Worm (Caenorhabditis elegans) whole organism, L4 larva: Measurements from ENCODE around the gene C54D10.10.

Experiments
- F10B5.3 ChIP-seq: sonication (generic microtip); optimal IDR thresholded peaks from 2 replicates; lab custom pipeline; 2016; ENCODE audit warnings: mild to moderate bottlenecking, missing genetic modification characterization, missing compliant biosample characterization
- F26F4.8 ChIP-seq: fragments of 200-800 bp; sonication (Bioruptor generic); conservative IDR thresholded peaks from 2 replicates; pipeline ENCODE4 v1.3.6; 2022; ENCODE audit warnings: missing genetic modification characterization, missing compliant biosample characterization
- F37D6.2 ChIP-seq: sonication (generic microtip); optimal IDR thresholded peaks from 2 replicates; lab custom pipeline; 2016; ENCODE audit warnings: mild to moderate bottlenecking, missing genetic modification characterization, missing compliant biosample characterization
- F44E2.7 ChIP-seq: fragments of 200-800 bp; sonication (Bioruptor generic); IDR thresholded peaks from 2 replicates; pipeline ENCODE4 v2.1.2; 2022; ENCODE audit warnings: missing genetic modification characterization, missing compliant biosample characterization
- T20F7.1 ChIP-seq: fragments of 200-800 bp; sonication (Bioruptor generic); optimal IDR thresholded peaks from 2 replicates; lab custom pipeline; 2018; ENCODE audit warnings: mild to moderate bottlenecking, missing genetic modification characterization, missing compliant biosample characterization
- T26A8.4 ChIP-seq: fragments of 200-800 bp; sonication (Bioruptor generic); IDR thresholded peaks from 2 replicates; pipeline ENCODE4 v1.3.6; 2022; ENCODE audit warnings: missing genetic modification characterization, missing compliant biosample characterization
- Y105C5A.15 ChIP-seq: fragments of 200-800 bp; sonication (Bioruptor generic); IDR thresholded peaks from 2 replicates; pipeline ENCODE4 v1.3.6; 2022; ENCODE audit warnings: missing genetic modification characterization, missing compliant biosample characterization
- ZK546.5 ChIP-seq, 2 experiments: sonication (generic microtip); optimal IDR thresholded peaks; 2 replicates each; lab custom pipeline; 2017; ENCODE audit warnings: missing biosample characterization in 2 of 2, missing genetic modification characterization in 2 of 2
- aha-1 ChIP-seq: fragments of 150-350 bp; peaks from one replicate; lab custom pipeline; 2014; ENCODE audit warnings: missing biosample characterization, missing genetic modification characterization
- arid-1 ChIP-seq: fragments of 200-800 bp; sonication (Bioruptor generic); conservative IDR thresholded peaks from 2 replicates; pipeline ENCODE4 v1.3.6; 2022; ENCODE audit warnings: missing genetic modification reagents, missing genetic modification characterization, missing compliant biosample characterization
- attf-4 ChIP-seq: sonication (generic microtip); optimal IDR thresholded peaks from 3 replicates; lab custom pipeline; 2017; ENCODE audit warnings: missing biosample characterization, missing genetic modification characterization
- ceh-62 ChIP-seq: sonication (generic microtip); optimal IDR thresholded peaks from 2 replicates; lab custom pipeline; 2017; ENCODE audit warnings: missing biosample characterization, missing genetic modification characterization
- ceh-82 ChIP-seq: sonication (generic microtip); optimal IDR thresholded peaks from 2 replicates; lab custom pipeline; 2017; ENCODE audit warnings: missing biosample characterization, missing genetic modification characterization
- dmd-9 ChIP-seq: fragments of 200-800 bp; sonication (Bioruptor generic); IDR thresholded peaks from 2 replicates; pipeline ENCODE4 v1.3.6; 2022; ENCODE audit warnings: missing genetic modification reagents, missing genetic modification characterization, missing compliant biosample characterization
- fkh-10 ChIP-seq: fragments of 150-350 bp; optimal IDR thresholded peaks from 2 replicates; lab custom pipeline; 2014; ENCODE audit warnings: missing biosample characterization, missing genetic modification reagents, missing genetic modification characterization
- gei-8 ChIP-seq: fragments of 200-800 bp; sonication (Bioruptor generic); optimal IDR thresholded peaks from 2 replicates; lab custom pipeline; 2018; ENCODE audit warnings: mild to moderate bottlenecking, missing genetic modification characterization, missing compliant biosample characterization
- hif-1 ChIP-seq, 2 experiments: sonication (generic microtip); optimal IDR thresholded peaks; 2 replicates each; lab custom pipeline; 2016 to 2017; ENCODE audit warnings: missing compliant biosample characterization in 2 of 2, missing genetic modification characterization in 2 of 2, missing genetic modification reagents in 2 of 2, missing genotype in 2 of 2, mild to moderate bottlenecking in 1 of 2
- lim-7 ChIP-seq: fragments of 200-800 bp; sonication (Bioruptor generic); IDR thresholded peaks from 2 replicates; pipeline ENCODE4 v1.3.6; 2022; ENCODE audit warnings: missing genetic modification characterization, missing compliant biosample characterization
- lin-1 ChIP-seq: fragments of 200-800 bp; sonication (Bioruptor generic); IDR thresholded peaks from 2 replicates; pipeline ENCODE4 v1.3.6; 2022; ENCODE audit warnings: missing genetic modification reagents, missing genetic modification characterization, missing compliant biosample characterization
- lin-38 ChIP-seq: fragments of 200-800 bp; sonication (Bioruptor generic); IDR thresholded peaks from 2 replicates; pipeline ENCODE4 v1.3.6; 2022; ENCODE audit warnings: missing genetic modification reagents, missing genetic modification characterization, missing compliant biosample characterization
- madf-5 ChIP-seq, 2 experiments: fragments of 200-800 bp; sonication (Bioruptor generic); IDR thresholded peaks; 2 replicates each; pipeline ENCODE4 v1.3.6; 2022; ENCODE audit warnings: missing compliant biosample characterization in 2 of 2, missing genetic modification characterization in 2 of 2
- madf-9 ChIP-seq: fragments of 200-800 bp; sonication (Bioruptor generic); conservative IDR thresholded peaks from 2 replicates; pipeline ENCODE4 v1.3.6; 2022; ENCODE audit warnings: missing genetic modification reagents, missing genetic modification characterization, missing compliant biosample characterization
- mdl-1 ChIP-seq, 2 experiments: fragments of 150-350 bp in 1 of 2; sonication (generic microtip) in 1 of 2; optimal IDR thresholded peaks; 2 replicates each; lab custom pipeline; 2014 to 2017; ENCODE audit warnings: missing biosample characterization in 2 of 2, missing genetic modification characterization in 2 of 2
- mep-1 ChIP-seq: fragments of 150-350 bp; sonication (generic microtip); optimal IDR thresholded peaks from 3 replicates; lab custom pipeline; 2014; ENCODE audit warnings: missing biosample characterization, missing genetic modification characterization
- mxl-2 ChIP-seq: fragments of 200-800 bp; sonication (Bioruptor generic); conservative IDR thresholded peaks from 2 replicates; pipeline ENCODE4 v1.3.6; 2022; ENCODE audit warnings: missing genetic modification reagents, missing genetic modification characterization, missing compliant biosample characterization
- nhr-41 ChIP-seq: fragments of 200-800 bp; sonication (Bioruptor generic); IDR thresholded peaks from 2 replicates; pipeline ENCODE4 v1.3.6; 2022; ENCODE audit warnings: missing genetic modification reagents, missing genetic modification characterization, missing compliant biosample characterization
- pha-4 ChIP-seq, 2 experiments: fragments of 150-350 bp in 1 of 2; fragments of 200-800 bp in 1 of 2; sonication (Bioruptor generic) in 1 of 2; IDR thresholded peaks in 1 of 2; optimal IDR thresholded peaks in 1 of 2; 2 replicates each; pipeline versions ENCODE4 v1.3.6 to Lab custom; 2014 to 2022; ENCODE audit warnings: missing genetic modification characterization in 2 of 2, missing genetic modification reagents in 2 of 2, missing biosample characterization in 1 of 2, missing compliant biosample characterization in 1 of 2
- php-3 ChIP-seq: fragments of 200-800 bp; sonication (Bioruptor generic); IDR thresholded peaks from 2 replicates; pipeline ENCODE4 v1.3.6; 2022; ENCODE audit warnings: missing genetic modification reagents, missing genetic modification characterization, missing compliant biosample characterization
- tag-97 ChIP-seq: fragments of 200-800 bp; sonication (Bioruptor generic); IDR thresholded peaks from 2 replicates; pipeline ENCODE4 v1.3.6; 2022; ENCODE audit warnings: missing genetic modification characterization, missing compliant biosample characterization
- tra-1 ChIP-seq: fragments of 200-800 bp; sonication (Bioruptor generic); IDR thresholded peaks from 2 replicates; pipeline ENCODE4 v1.3.6; 2022; ENCODE audit warnings: missing genetic modification reagents, missing genetic modification characterization, missing compliant biosample characterization
- unc-130 ChIP-seq: sonication (generic microtip); optimal IDR thresholded peaks from 2 replicates; lab custom pipeline; 2016; ENCODE audit warnings: missing genetic modification reagents, missing genetic modification characterization, missing compliant biosample characterization
- unc-62 ChIP-seq, 3 experiments: fragments of 150-350 bp in 1 of 3; sonication (generic microtip); optimal IDR thresholded peaks in 2 of 3; peaks in 1 of 3; 1 replicate in 1 of 3; 2 replicates in 2 of 3; lab custom pipeline; 2014 to 2017; ENCODE audit warnings: missing biosample characterization in 3 of 3, missing genetic modification characterization in 3 of 3, missing genetic modification reagents in 3 of 3, missing genotype in 1 of 3
- vab-7 ChIP-seq: fragments of 200-800 bp; sonication (Bioruptor generic); IDR thresholded peaks from 2 replicates; pipeline ENCODE4 v1.3.6; 2022; ENCODE audit warnings: missing genetic modification reagents, missing genetic modification characterization, missing compliant biosample characterization
- zfp-2 ChIP-seq: sonication (generic microtip); optimal IDR thresholded peaks from 2 replicates; lab custom pipeline; 2016; ENCODE audit warnings: mild to moderate bottlenecking, missing genetic modification characterization, missing compliant biosample characterization
- zip-11 ChIP-seq: fragments of 200-800 bp; sonication (Bioruptor generic); IDR thresholded peaks from 2 replicates; pipeline ENCODE4 v1.3.6; 2022; ENCODE audit warnings: missing genetic modification characterization, missing compliant biosample characterization
- zip-2 ChIP-seq: fragments of 150-350 bp; optimal IDR thresholded peaks from 2 replicates; lab custom pipeline; 2014; ENCODE audit warnings: missing biosample characterization, missing genetic modification characterization
- ztf-11 ChIP-seq: fragments of 150-350 bp; optimal IDR thresholded peaks from 2 replicates; lab custom pipeline; 2014; ENCODE audit warnings: missing biosample characterization, missing genetic modification characterization
- ztf-7 ChIP-seq: fragments of 150-350 bp; optimal IDR thresholded peaks from 2 replicates; lab custom pipeline; 2014; ENCODE audit warnings: missing biosample characterization, missing genetic modification characterization

The C54D10.10 gene

DNA sequence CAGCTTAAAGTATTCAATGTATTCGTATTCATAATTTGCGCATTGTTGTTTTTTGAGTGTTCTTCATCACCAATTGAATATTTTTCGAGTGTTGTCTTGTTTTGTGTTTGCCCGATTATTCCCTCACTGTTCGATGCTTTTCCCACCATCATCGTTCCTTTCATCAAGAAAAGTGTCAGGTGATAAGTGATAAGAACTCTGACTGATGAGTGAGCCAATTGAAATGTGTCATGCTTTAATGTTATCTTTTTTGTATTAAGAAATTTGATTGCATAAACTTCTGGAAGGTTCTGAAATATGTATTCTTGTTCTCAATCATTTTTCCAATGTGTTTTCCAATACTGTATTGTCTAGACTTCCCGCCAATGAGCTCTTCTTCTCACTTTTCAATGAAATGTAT, 25.6 kb upstream of the C54D10.10 start (continued):
- TF ChIP-seq ZK546.5 (tag; optimal IDR thresholded peaks at IDR 0.05; lab: Kevin White, UChicago) (no peak), lin-1 (GFP tag; lab: Robert Waterston, UW) (no peak), madf-9 (GFP tag; lab: Robert Waterston, UW) (no peak), T20F7.1 (GFP tag; lab: Kevin White, UChicago) (peak; percentile 48), tag-97 (GFP tag; lab: Robert Waterston, UW) (no peak), zip-11 (no peak), lim-7 (GFP tag; lab: Robert Waterston, UW) (no peak), ztf-11 (no peak), pha-4 (GFP tag; IDR thresholded peaks at IDR 0.05; lab: Robert Waterston, UW) (no peak), pha-4 (tag; optimal IDR thresholded peaks at IDR 0.05; lab: Kevin White, UChicago) (no peak), aha-1 (tag; lab: Kevin White, UChicago) (peak; percentile 90), zfp-2 (no peak), zip-2 (tag; lab: Kevin White, UChicago) (no peak), lin-38 (GFP tag; lab: Robert Waterston, UW) (no peak), vab-7 (GFP tag; lab: Robert Waterston, UW) (no peak), madf-5 (GFP tag; IDR thresholded peaks at IDR 0.05; lab: Robert Waterston, UW) (no peak), F37D6.2 (no peak), attf-4 (tag; lab: Kevin White, UChicago) (no peak), ceh-62 (tag; lab: Kevin White, UChicago) (no peak), unc-130 (GFP tag; lab: Kevin White, UChicago) (no peak), arid-1 (GFP tag; lab: Robert Waterston, UW) (no peak), ztf-7 (tag; lab: Kevin White, UChicago) (no peak), php-3 (GFP tag; lab: Robert Waterston, UW) (peak; percentile 25; the same call in 1 of the 2 replicates), tra-1 (GFP tag; lab: Robert Waterston, UW) (no peak), gei-8 (GFP tag; lab: Kevin White, UChicago) (no peak), dmd-9 (GFP tag; lab: Robert Waterston, UW) (no peak), ceh-82 (tag; lab: Kevin White, UChicago) (no peak), F10B5.3 (tag; lab: Kevin White, UChicago) (no peak), T26A8.4 (GFP tag; lab: Robert Waterston, UW) (no peak), mxl-2 (no peak), mdl-1 (tag; optimal IDR thresholded peaks at IDR 0.05; lab: Kevin White, UChicago) (no peak), Y105C5A.15 (GFP tag; lab: Robert Waterston, UW) (no peak), fkh-10 (GFP tag; lab: Kevin White, UChicago) (no peak)

- TF ChIP-seq nhr-41 (GFP tag; lab: Robert Waterston, UW) (no peak), unc-62 (GFP tag; optimal IDR thresholded peaks at IDR 0.05 in 1 of 2; lab: Kevin White, UChicago) (peak in 1 of 2 experiments; percentile 96), unc-62 (tag; optimal IDR thresholded peaks at IDR 0.05; lab: Kevin White, UChicago) (no peak)
Measured at ce11 chrV:12470324-12470723, 20.5 kb upstream of the C54D10.10 start.

ce11 chrV:12468363-12468762, 18.6 kb upstream of the C54D10.10 start, which contains the start of gene F28C1.3:
Gene F28C1.3 (plus strand): TSS chrV:12468663.
- no peak for TF ChIP-seq hif-1 (tag; optimal IDR thresholded peaks at IDR 0.05; lab: Kevin White, UChicago)
- TF ChIP-seq mep-1 (tag; lab: Kevin White, UChicago): no peak
- no peak for TF ChIP-seq F44E2.7 (GFP tag; lab: Robert Waterston, UW)
- no peak for TF ChIP-seq F26F4.8 (GFP tag; lab: Robert Waterston, UW)
